Worm (Caenorhabditis elegans) whole organism, young adult: ENCODE results near the gene M28.9.

Experiments used
- aptf-3 ChIP-seq: fragments of 200-800 bp; sonication (Bioruptor generic); IDR thresholded peaks from 2 replicates; pipeline ENCODE4 v1.3.6; 2022; ENCODE audit warnings: missing genetic modification characterization, missing compliant biosample characterization
- ceh-91 ChIP-seq: fragments of 200-800 bp; sonication (Bioruptor generic); IDR thresholded peaks from 2 replicates; pipeline ENCODE4 v1.3.6; 2022; ENCODE audit warnings: missing genetic modification reagents, missing genetic modification characterization, missing compliant biosample characterization

DNA sequence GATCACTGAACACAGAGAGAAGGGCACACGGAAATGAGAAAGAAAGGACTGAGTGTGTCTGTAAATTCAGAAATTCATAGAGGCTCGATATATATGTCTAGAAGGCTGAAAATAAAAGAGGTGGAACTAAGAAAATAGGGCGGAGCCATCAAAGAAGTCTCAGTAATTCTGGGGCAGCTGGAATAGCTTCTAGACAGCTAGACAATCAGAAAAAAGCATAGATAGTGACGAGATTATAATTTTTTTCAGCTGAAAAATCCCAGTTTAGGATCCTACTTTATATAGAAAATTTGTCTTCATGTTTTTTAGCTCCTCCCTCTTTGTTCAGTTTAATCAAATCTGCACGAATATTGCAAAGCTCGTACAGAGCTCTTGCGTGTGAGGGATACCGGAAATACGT is 25.8 kb downstream of the M28.9 start, which contains the start of gene D2089.3:
- TF ChIP-seq ceh-91 (GFP tag; lab: Robert Waterston, UW) (no peak), aptf-3 (GFP tag; lab: Robert Waterston, UW) (no peak)
